Worm (Caenorhabditis elegans) whole organism, L1 larva: Measurements from ENCODE around the gene madf-11.
A peak's percentile ranks its signal among the peaks of the same experiment; 100 is the strongest.

Experiments
- aly-2 ChIP-seq: fragments of 150-350 bp; optimal IDR thresholded peaks from 2 replicates; lab custom pipeline; 2014; ENCODE audit warnings: missing biosample characterization, missing genetic modification characterization
- blmp-1 ChIP-seq: fragments of 150-350 bp; optimal IDR thresholded peaks from 2 replicates; lab custom pipeline; 2014; ENCODE audit warnings: missing biosample characterization, missing genetic modification characterization
- ceh-63 ChIP-seq: fragments of 200-800 bp; sonication (Bioruptor generic); optimal IDR thresholded peaks from 2 replicates; lab custom pipeline; 2018; ENCODE audit warnings: mild to moderate bottlenecking, missing genetic modification characterization, missing compliant biosample characterization
- ceh-82 ChIP-seq, 3 experiments: fragments of 150-350 bp in 1 of 3; sonication (generic microtip) in 2 of 3; optimal IDR thresholded peaks; 2 replicates each; lab custom pipeline; 2014 to 2017; ENCODE audit warnings: missing biosample characterization in 3 of 3, missing genetic modification characterization in 3 of 3
- dsc-1 ChIP-seq: sonication (generic microtip); optimal IDR thresholded peaks from 2 replicates; lab custom pipeline; 2016; ENCODE audit warnings: mild to moderate bottlenecking, missing genetic modification characterization, missing compliant biosample characterization
- efl-1 ChIP-seq, 4 experiments: fragments of 150-350 bp; optimal IDR thresholded peaks in 3 of 4; peaks in 1 of 4; 1 replicate in 1 of 4; 2 replicates in 3 of 4; lab custom pipeline; 2014; ENCODE audit warnings: missing biosample characterization in 2 of 4, missing genetic modification characterization in 2 of 4, missing genetic modification reagents in 2 of 4
- egl-13 ChIP-seq: sonication (generic microtip); optimal IDR thresholded peaks from 2 replicates; lab custom pipeline; 2016; ENCODE audit warnings: missing genotype, missing genetic modification reagents, missing genetic modification characterization, missing compliant biosample characterization
- egl-27 ChIP-seq, 2 experiments: fragments of 150-350 bp in 1 of 2; sonication (generic microtip); optimal IDR thresholded peaks; 3 replicates each; lab custom pipeline; 2017 to 2018; ENCODE audit warnings: missing biosample characterization in 2 of 2, missing genetic modification characterization in 2 of 2, missing genetic modification reagents in 2 of 2
- elt-2 ChIP-seq: sonication (generic microtip); optimal IDR thresholded peaks from 2 replicates; lab custom pipeline; 2016; ENCODE audit warnings: missing genetic modification characterization, mild to moderate bottlenecking, inconsistent platforms, missing compliant biosample characterization, missing genetic modification reagents
- elt-3 ChIP-seq, 6 experiments: fragments of 150-350 bp in 1 of 6; sonication (generic microtip); optimal IDR thresholded peaks; 2 replicates each; lab custom pipeline; 2017 to 2018; ENCODE audit warnings: missing biosample characterization in 6 of 6, missing genetic modification characterization in 6 of 6, inconsistent platforms in 1 of 6
- fkh-10 ChIP-seq: sonication (generic microtip); optimal IDR thresholded peaks from 2 replicates; lab custom pipeline; 2017; ENCODE audit warnings: missing biosample characterization, missing genetic modification reagents, missing genetic modification characterization
- fkh-8 ChIP-seq: sonication (generic microtip); optimal IDR thresholded peaks from 2 replicates; lab custom pipeline; 2016; ENCODE audit warnings: mild to moderate bottlenecking, missing genetic modification characterization, missing compliant biosample characterization
- fos-1 ChIP-seq: fragments of 150-350 bp; optimal IDR thresholded peaks from 2 replicates; lab custom pipeline; 2014; ENCODE audit warnings: missing biosample characterization, missing genetic modification characterization
- hlh-17 ChIP-seq: fragments of 200-800 bp; sonication (Bioruptor generic); optimal IDR thresholded peaks from 2 replicates; lab custom pipeline; 2018; ENCODE audit warnings: missing genetic modification characterization, mild to moderate bottlenecking, missing compliant biosample characterization, moderate library complexity, borderline replicate concordance
- hlh-4 ChIP-seq: sonication (generic microtip); optimal IDR thresholded peaks from 2 replicates; lab custom pipeline; 2016; ENCODE audit warnings: mild to moderate bottlenecking, missing genetic modification characterization, missing compliant biosample characterization
- irx-1 ChIP-seq: sonication (generic microtip); optimal IDR thresholded peaks from 2 replicates; lab custom pipeline; 2016; ENCODE audit warnings: missing genetic modification characterization, missing compliant biosample characterization
- isw-1 ChIP-seq: fragments of 200-800 bp; sonication (Bioruptor generic); IDR thresholded peaks from 2 replicates; pipeline ENCODE4 v1.3.6; 2022; ENCODE audit warnings: missing genetic modification characterization, missing compliant biosample characterization
- jun-1 ChIP-seq: fragments of 150-350 bp; optimal IDR thresholded peaks from 2 replicates; lab custom pipeline; 2014; ENCODE audit warnings: missing biosample characterization, missing genetic modification reagents, missing genetic modification characterization
- lin-14 ChIP-seq: fragments of 200-800 bp; sonication (Bioruptor generic); optimal IDR thresholded peaks from 2 replicates; lab custom pipeline; 2018; ENCODE audit warnings: mild to moderate bottlenecking, missing genetic modification characterization, moderate library complexity, missing compliant biosample characterization
- lin-15B ChIP-seq: fragments of 150-350 bp; sonication (generic microtip); optimal IDR thresholded peaks from 3 replicates; lab custom pipeline; 2014; ENCODE audit warnings: missing biosample characterization, missing genetic modification characterization
- lin-35 ChIP-seq, 2 experiments: fragments of 150-350 bp; optimal IDR thresholded peaks; 2 replicates each; lab custom pipeline; 2014; ENCODE audit warnings: missing biosample characterization in 2 of 2, missing genetic modification characterization in 2 of 2, missing genetic modification reagents in 2 of 2
- lsy-2 ChIP-seq, 2 experiments: fragments of 150-350 bp; optimal IDR thresholded peaks; 2 replicates each; lab custom pipeline; 2014; ENCODE audit warnings: missing biosample characterization in 2 of 2, missing genetic modification characterization in 2 of 2
- mab-9 ChIP-seq: fragments of 200-800 bp; sonication (Bioruptor generic); IDR thresholded peaks from 2 replicates; pipeline ENCODE4 v1.3.6; 2022; ENCODE audit warnings: missing genetic modification reagents, missing genetic modification characterization, missing compliant biosample characterization
- mdl-1 ChIP-seq, 2 experiments: fragments of 150-350 bp; optimal IDR thresholded peaks; 2 replicates each; lab custom pipeline; 2014 to 2017; ENCODE audit warnings: missing biosample characterization in 2 of 2, missing genetic modification characterization in 2 of 2, inconsistent platforms in 1 of 2
- mef-2 ChIP-seq: fragments of 150-350 bp; optimal IDR thresholded peaks from 2 replicates; lab custom pipeline; 2014; ENCODE audit warnings: missing biosample characterization, missing genetic modification characterization
- nhr-11 ChIP-seq: fragments of 150-350 bp; optimal IDR thresholded peaks from 2 replicates; lab custom pipeline; 2014; ENCODE audit warnings: missing biosample characterization, missing genetic modification characterization
- nhr-12 ChIP-seq: sonication (generic microtip); optimal IDR thresholded peaks from 2 replicates; lab custom pipeline; 2017; ENCODE audit warnings: missing biosample characterization, missing genetic modification characterization
- nhr-19 ChIP-seq: fragments of 200-800 bp; sonication (Bioruptor generic); conservative IDR thresholded peaks from 2 replicates; pipeline ENCODE4 v1.3.6; 2022; ENCODE audit warnings: missing genetic modification characterization, missing compliant biosample characterization
- nhr-20 ChIP-seq: sonication (generic microtip); optimal IDR thresholded peaks from 2 replicates; lab custom pipeline; 2016; ENCODE audit warnings: mild to moderate bottlenecking, missing genetic modification characterization, missing compliant biosample characterization
- nhr-237 ChIP-seq: fragments of 150-350 bp; optimal IDR thresholded peaks from 2 replicates; lab custom pipeline; 2014; ENCODE audit warnings: missing biosample characterization, missing genetic modification characterization
- nhr-28 ChIP-seq: fragments of 150-350 bp; optimal IDR thresholded peaks from 2 replicates; lab custom pipeline; 2014; ENCODE audit warnings: missing biosample characterization, missing genetic modification characterization
- nhr-47 ChIP-seq: sonication (generic microtip); optimal IDR thresholded peaks from 2 replicates; lab custom pipeline; 2016; ENCODE audit warnings: mild to moderate bottlenecking, missing genetic modification characterization, moderate library complexity, missing compliant biosample characterization
- nhr-71 ChIP-seq: sonication (generic microtip); optimal IDR thresholded peaks from 2 replicates; lab custom pipeline; 2016; ENCODE audit warnings: mild to moderate bottlenecking, missing genetic modification characterization, moderate library complexity, missing compliant biosample characterization
- nhr-77 ChIP-seq: fragments of 150-350 bp; optimal IDR thresholded peaks from 2 replicates; lab custom pipeline; 2014; ENCODE audit warnings: missing biosample characterization, missing genetic modification characterization
- nhr-85 ChIP-seq: sonication (generic microtip); peaks from one replicate; lab custom pipeline; 2016; ENCODE audit warnings: missing genetic modification characterization, inconsistent platforms, missing compliant biosample characterization
- nhr-90 ChIP-seq: sonication (generic microtip); optimal IDR thresholded peaks from 2 replicates; lab custom pipeline; 2016; ENCODE audit warnings: mild to moderate bottlenecking, missing genetic modification characterization, missing compliant biosample characterization; ENCODE audit not compliant: poor library complexity
- pax-3 ChIP-seq: fragments of 200-800 bp; sonication (Bioruptor generic); optimal IDR thresholded peaks from 2 replicates; lab custom pipeline; 2018; ENCODE audit warnings: mild to moderate bottlenecking, missing genetic modification characterization, moderate library complexity, missing compliant biosample characterization
- rnt-1 ChIP-seq: sonication (generic microtip); optimal IDR thresholded peaks from 2 replicates; lab custom pipeline; 2016; ENCODE audit warnings: mild to moderate bottlenecking, missing genetic modification characterization, moderate library complexity, missing compliant biosample characterization
- snpc-4 ChIP-seq: fragments of 150-350 bp; optimal IDR thresholded peaks from 2 replicates; lab custom pipeline; 2014; ENCODE audit warnings: missing biosample characterization, missing genetic modification characterization
- snu-23 ChIP-seq: sonication (generic microtip); optimal IDR thresholded peaks from 2 replicates; lab custom pipeline; 2016; ENCODE audit warnings: missing genetic modification characterization, missing compliant biosample characterization
- sox-4 ChIP-seq: sonication (generic microtip); optimal IDR thresholded peaks from 2 replicates; lab custom pipeline; 2016; ENCODE audit warnings: missing genetic modification characterization, missing compliant biosample characterization
- sptf-1 ChIP-seq: fragments of 150-350 bp; optimal IDR thresholded peaks from 2 replicates; lab custom pipeline; 2014; ENCODE audit warnings: missing biosample characterization, missing genetic modification characterization
- swsn-7 ChIP-seq: sonication (generic microtip); optimal IDR thresholded peaks from 2 replicates; lab custom pipeline; 2016; ENCODE audit warnings: missing genetic modification characterization, missing compliant biosample characterization
- tbx-2 ChIP-seq: sonication (generic microtip); optimal IDR thresholded peaks from 2 replicates; lab custom pipeline; 2016; ENCODE audit warnings: missing genetic modification characterization, missing compliant biosample characterization
- unc-130 ChIP-seq: fragments of 150-350 bp; optimal IDR thresholded peaks from 2 replicates; lab custom pipeline; 2017; ENCODE audit warnings: missing biosample characterization, missing genetic modification characterization, inconsistent platforms
- unc-62 ChIP-seq: fragments of 150-350 bp; optimal IDR thresholded peaks from 2 replicates; lab custom pipeline; 2014; ENCODE audit warnings: missing biosample characterization, missing genetic modification reagents, missing genetic modification characterization
- unc-86 ChIP-seq: sonication (generic microtip); optimal IDR thresholded peaks from 2 replicates; lab custom pipeline; 2016; ENCODE audit warnings: missing genetic modification characterization, missing compliant biosample characterization
- unc-98 ChIP-seq: fragments of 200-800 bp; sonication (Bioruptor generic); IDR thresholded peaks from 2 replicates; pipeline ENCODE4 v1.3.6; 2022; ENCODE audit warnings: missing genetic modification characterization, missing compliant biosample characterization
- vab-15 ChIP-seq: sonication (generic microtip); optimal IDR thresholded peaks from 2 replicates; lab custom pipeline; 2017; ENCODE audit warnings: missing genotype, mild to moderate bottlenecking, missing genetic modification characterization, missing compliant biosample characterization
- xbp-1 ChIP-seq: sonication (generic microtip); optimal IDR thresholded peaks from 2 replicates; lab custom pipeline; 2016; ENCODE audit warnings: missing genetic modification characterization, missing compliant biosample characterization
- zip-4 ChIP-seq: fragments of 200-800 bp; sonication (Bioruptor generic); optimal IDR thresholded peaks from 2 replicates; lab custom pipeline; 2018; ENCODE audit warnings: mild to moderate bottlenecking, missing genetic modification characterization, moderate library complexity, missing compliant biosample characterization
- ztf-11 ChIP-seq, 2 experiments: sonication (generic microtip); optimal IDR thresholded peaks; 2 replicates each; lab custom pipeline; 2016 to 2017; ENCODE audit warnings: missing genetic modification characterization in 2 of 2, missing biosample characterization in 1 of 2, missing compliant biosample characterization in 1 of 2
- ztf-4 ChIP-seq: fragments of 150-350 bp; optimal IDR thresholded peaks from 2 replicates; lab custom pipeline; 2014; ENCODE audit warnings: missing biosample characterization, missing genetic modification characterization

The madf-11 gene

DNA sequence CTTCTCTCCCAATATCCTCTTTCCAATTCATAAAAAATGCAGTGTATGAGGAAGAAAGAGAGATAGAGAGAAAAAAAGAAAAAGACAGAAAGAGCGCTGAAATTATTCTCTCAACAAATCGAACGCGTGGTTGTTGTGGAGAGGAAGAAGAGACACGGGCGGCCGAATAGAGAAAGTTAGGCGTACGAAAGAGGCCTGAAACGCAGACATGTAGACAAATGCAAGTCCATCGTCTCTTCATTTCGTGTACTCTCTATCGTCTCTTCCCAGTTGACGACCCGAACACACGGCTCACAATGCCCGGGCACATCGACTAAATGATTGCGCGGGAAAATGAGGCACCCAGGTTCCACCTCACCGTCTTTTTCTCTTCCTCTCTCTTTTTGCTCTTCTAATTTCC, 17.9 kb upstream of the madf-11 start:
- TF ChIP-seq nhr-237 (tag; lab: Kevin White, UChicago) (no peak), egl-13 (tag; lab: Kevin White, UChicago) (peak; percentile 70), nhr-47 (peak; percentile 71), lin-14 (GFP tag; lab: Kevin White, UChicago) (peak; percentile 98), lsy-2 (tag; optimal IDR thresholded peaks at IDR 0.05; lab: Kevin White, UChicago) (peak; percentile 55 to 64), ceh-63 (GFP tag; lab: Kevin White, UChicago) (no peak), elt-3 (tag; optimal IDR thresholded peaks at IDR 0.05; lab: Kevin White, UChicago) (peak in 2 of 6 experiments; percentile 4 to 5), zip-4 (GFP tag; lab: Kevin White, UChicago) (no peak), fkh-10 (GFP tag; lab: Kevin White, UChicago) (no peak), tbx-2 (peak; percentile 61), nhr-11 (peak; percentile 30), lin-35 (GFP tag; optimal IDR thresholded peaks at IDR 0.05; lab: Kevin White, UChicago) (peak; percentile 62 to 67), nhr-20 (peak; percentile 62), unc-98 (no peak), aly-2 (tag; lab: Kevin White, UChicago) (no peak), sox-4 (tag; lab: Kevin White, UChicago) (no peak), snu-23 (GFP tag; lab: Kevin White, UChicago) (peak; percentile 69), nhr-77 (tag; lab: Kevin White, UChicago) (peak; percentile 59), nhr-71 (peak; percentile 78), nhr-85 (tag; lab: Kevin White, UChicago) (peak; percentile 66), hlh-17 (no peak), fkh-8 (tag; lab: Kevin White, UChicago) (peak; percentile 90), egl-27 (tag; optimal IDR thresholded peaks at IDR 0.05; lab: Kevin White, UChicago) (no peak), snpc-4 (tag; lab: Kevin White, UChicago) (peak; percentile 40), rnt-1 (tag; lab: Kevin White, UChicago) (peak; percentile 72), irx-1 (tag; lab: Kevin White, UChicago) (no peak), jun-1 (tag; lab: Kevin White, UChicago) (peak; percentile 63), nhr-19 (GFP tag; lab: Robert Waterston, UW) (peak; percentile 44), ztf-11 (tag; optimal IDR thresholded peaks at IDR 0.05; lab: Kevin White, UChicago) (no peak), mdl-1 (tag; optimal IDR thresholded peaks at IDR 0.05; lab: Kevin White, UChicago) (peak in 1 of 2 experiments; percentile 46), vab-15 (no peak), xbp-1 (peak; percentile 30), unc-130 (tag; lab: Kevin White, UChicago) (peak; percentile 40), nhr-90 (peak; percentile 2), lin-15B (tag; lab: Kevin White, UChicago) (no peak), efl-1 (optimal IDR thresholded peaks at IDR 0.05; lab: Kevin White, UChicago) (peak; percentile 63 to 75), efl-1 (GFP tag; optimal IDR thresholded peaks at IDR 0.05 in 1 of 2; lab: Kevin White, UChicago) (peak; percentile 42 to 93), blmp-1 (tag; lab: Kevin White, UChicago) (peak; percentile 67), mef-2 (tag; lab: Kevin White, UChicago) (peak; percentile 33), unc-62 (GFP tag; lab: Kevin White, UChicago) (no peak), nhr-12 (tag; lab: Kevin White, UChicago) (no peak), isw-1 (GFP tag; lab: Robert Waterston, UW) (peak; percentile 26; the same call in 1 of the 2 replicates), sptf-1 (no peak), nhr-28 (tag; lab: Kevin White, UChicago) (no peak), unc-86 (tag; lab: Kevin White, UChicago) (peak; percentile 68), ztf-4 (tag; lab: Kevin White, UChicago) (peak; percentile 33), fos-1 (peak; percentile 16), pax-3 (tag; lab: Kevin White, UChicago) (peak; percentile 22), ceh-82 (tag; optimal IDR thresholded peaks at IDR 0.05; lab: Kevin White, UChicago) (peak; percentile 49 to 75 (median 65)), dsc-1 (tag; lab: Kevin White, UChicago) (peak; percentile 60), swsn-7 (tag; lab: Kevin White, UChicago) (peak; percentile 63), mab-9 (GFP tag; lab: Robert Waterston, UW) (no peak), elt-2 (peak; percentile 30), hlh-4 (no peak)
